Fruit fly (Drosophila melanogaster) whole organism, pupa: Measurements from ENCODE around the gene Nek2.

Experiments used
- CG10348 ChIP-seq: fragments of 200-800 bp; sonication (Bioruptor generic); IDR thresholded peaks from 2 replicates; pipeline ENCODE4 v1.3.6; 2022; ENCODE audit warnings: missing biosample characterization, missing genetic modification characterization
- CG12605 ChIP-seq: fragments of 200-800 bp; sonication (Bioruptor generic); IDR thresholded peaks from 2 replicates; pipeline ENCODE4 v1.3.6; 2022; ENCODE audit warnings: missing biosample characterization, missing genetic modification characterization
- CG13204 ChIP-seq: fragments of 200-800 bp; sonication (Bioruptor generic); optimal IDR thresholded peaks from 2 replicates; lab custom pipeline; 2018; ENCODE audit warnings: missing biosample characterization, mild to moderate bottlenecking, missing genetic modification characterization, moderate library complexity
- CG14655 ChIP-seq: fragments of 200-800 bp; sonication (Bioruptor generic); optimal IDR thresholded peaks from 3 replicates; lab custom pipeline; 2017; ENCODE audit warnings: mild to moderate bottlenecking, missing biosample characterization, missing genetic modification reagents, missing genetic modification characterization
- CG15710 ChIP-seq: fragments of 200-800 bp; sonication (Bioruptor generic); optimal IDR thresholded peaks from 2 replicates; lab custom pipeline; 2018; ENCODE audit warnings: missing biosample characterization, mild to moderate bottlenecking, missing genetic modification characterization, moderate library complexity
- CG17806 ChIP-seq: fragments of 200-800 bp; sonication (Bioruptor generic); optimal IDR thresholded peaks from 2 replicates; lab custom pipeline; 2018; ENCODE audit warnings: missing biosample characterization, mild to moderate bottlenecking, missing genetic modification characterization, moderate library complexity
- CG32121 ChIP-seq: fragments of 200-800 bp; sonication (Bioruptor generic); IDR thresholded peaks from 2 replicates; pipeline ENCODE4 v1.3.6; 2022; ENCODE audit warnings: missing biosample characterization, missing genetic modification characterization
- CG34367 ChIP-seq: fragments of 200-800 bp; sonication (Bioruptor generic); optimal IDR thresholded peaks from 2 replicates; lab custom pipeline; 2018; ENCODE audit warnings: missing biosample characterization, mild to moderate bottlenecking, missing genetic modification characterization
- CG4496 ChIP-seq: fragments of 200-800 bp; sonication (Bioruptor generic); IDR thresholded peaks from 3 replicates; pipeline ENCODE4 v1.3.6; 2022; ENCODE audit warnings: missing biosample characterization, missing genetic modification characterization
- CG8159 ChIP-seq: fragments of 200-800 bp; sonication (Bioruptor generic); optimal IDR thresholded peaks from 3 replicates; lab custom pipeline; 2018; ENCODE audit warnings: missing biosample characterization, mild to moderate bottlenecking, missing genetic modification characterization, moderate library complexity
- CG8301 ChIP-seq: fragments of 200-800 bp; sonication (Bioruptor generic); optimal IDR thresholded peaks from 2 replicates; lab custom pipeline; 2018; ENCODE audit warnings: missing biosample characterization, mild to moderate bottlenecking, missing genetic modification characterization
- CG9948 ChIP-seq: fragments of 200-800 bp; sonication (Bioruptor generic); optimal IDR thresholded peaks from 2 replicates; lab custom pipeline; 2018; ENCODE audit warnings: missing biosample characterization, mild to moderate bottlenecking, missing genetic modification characterization, moderate library complexity
- D1 ChIP-seq: fragments of 200-800 bp; sonication (Bioruptor generic); optimal IDR thresholded peaks from 2 replicates; lab custom pipeline; 2018; ENCODE audit warnings: missing biosample characterization, mild to moderate bottlenecking, missing genetic modification characterization, moderate library complexity
- EcR ChIP-seq: fragments of 200-800 bp; sonication (Bioruptor generic); optimal IDR thresholded peaks from 3 replicates; lab custom pipeline; 2019; ENCODE audit warnings: missing biosample characterization, missing genetic modification characterization, mild to moderate bottlenecking, moderate library complexity, missing genetic modification reagents
- Ets98B ChIP-seq: fragments of 200-800 bp; sonication (Bioruptor generic); IDR thresholded peaks from 2 replicates; pipeline ENCODE4 v1.3.6; 2022; ENCODE audit warnings: missing biosample characterization, missing genetic modification characterization
- Pif1A ChIP-seq: fragments of 200-800 bp; sonication (Bioruptor generic); optimal IDR thresholded peaks from 3 replicates; lab custom pipeline; 2016; ENCODE audit warnings: missing biosample characterization, missing genetic modification characterization
- Pif1B ChIP-seq: fragments of 200-800 bp; sonication (Bioruptor generic); optimal IDR thresholded peaks from 3 replicates; lab custom pipeline; 2016; ENCODE audit warnings: missing biosample characterization, missing genetic modification characterization
- fd96Ca ChIP-seq: fragments of 200-800 bp; sonication (Bioruptor generic); IDR thresholded peaks from 3 replicates; pipeline ENCODE4 v1.3.6; 2022; ENCODE audit warnings: missing biosample characterization, missing genetic modification characterization
- gl ChIP-seq: fragments of 200-800 bp; sonication (Bioruptor generic); optimal IDR thresholded peaks from 2 replicates; lab custom pipeline; 2018; ENCODE audit warnings: missing biosample characterization, mild to moderate bottlenecking, missing genetic modification characterization
- rn ChIP-seq: fragments of 200-800 bp; sonication (Bioruptor generic); IDR thresholded peaks from 2 replicates; pipeline ENCODE4 v1.3.6; 2022; ENCODE audit warnings: missing biosample characterization, missing genetic modification characterization

Nek2 gene

DNA sequence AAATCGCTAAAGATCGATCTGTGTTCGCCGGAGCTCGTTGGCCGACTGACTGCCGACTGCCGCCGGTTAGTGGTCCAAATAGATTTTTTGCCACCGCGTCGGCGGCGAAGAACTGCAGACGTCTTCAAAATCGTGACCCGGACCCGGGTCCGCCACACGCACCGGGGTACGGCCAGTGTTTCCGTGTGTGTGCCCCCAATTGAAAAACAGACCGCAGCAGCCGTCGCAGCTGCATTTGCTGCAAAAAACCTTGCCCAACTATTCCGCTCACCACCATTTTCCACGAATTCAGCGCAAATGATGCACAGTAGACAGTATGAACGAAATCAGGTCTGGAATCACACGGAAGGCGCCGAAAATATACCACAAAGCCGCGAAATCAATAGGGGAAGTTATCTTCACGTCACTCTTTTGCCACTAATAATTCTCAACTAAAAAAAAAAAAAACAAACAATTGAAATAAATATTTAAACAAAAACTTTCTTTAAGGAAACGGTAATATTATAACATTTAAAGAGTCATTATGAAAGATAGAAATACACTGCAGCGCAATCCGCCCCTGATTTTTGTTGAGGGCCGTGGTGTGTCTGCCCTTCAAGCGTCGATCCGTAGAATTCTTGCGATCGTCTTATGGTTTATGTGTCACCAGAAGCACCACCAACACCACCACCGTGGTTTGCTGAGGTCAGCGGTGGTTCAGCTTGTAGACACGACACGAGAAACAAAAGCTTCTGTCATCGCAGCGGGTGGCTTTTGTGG, 18.1 kb downstream of the Nek2 start, which contains the start of gene dec:
Gene dec (minus strand): TSS at position 51 of the 759 bp plus-strand sequence.
- TF ChIP-seq CG32121 (GFP tag; lab: Robert Waterston, UW) (no peak), CG9948 (tag; lab: Kevin White, UChicago) (no peak), Pif1A (GFP tag; lab: Kevin White, UChicago) (no peak), CG8159 (tag; lab: Kevin White, UChicago) (no peak), Pif1B (no peak), CG17806 (tag; lab: Kevin White, UChicago) (no peak), rn (GFP tag; lab: Robert Waterston, UW) (no peak), CG4496 (no peak), CG10348 (GFP tag; lab: Robert Waterston, UW) (no peak), gl (tag; lab: Kevin White, UChicago) (no peak), Ets98B (GFP tag; lab: Robert Waterston, UW) (no peak), EcR (no peak), D1 (tag; lab: Kevin White, UChicago) (no peak), CG12605 (no peak), CG34367 (no peak), fd96Ca (GFP tag; lab: Robert Waterston, UW) (no peak), CG8301 (tag; lab: Kevin White, UChicago) (no peak)

DNA sequence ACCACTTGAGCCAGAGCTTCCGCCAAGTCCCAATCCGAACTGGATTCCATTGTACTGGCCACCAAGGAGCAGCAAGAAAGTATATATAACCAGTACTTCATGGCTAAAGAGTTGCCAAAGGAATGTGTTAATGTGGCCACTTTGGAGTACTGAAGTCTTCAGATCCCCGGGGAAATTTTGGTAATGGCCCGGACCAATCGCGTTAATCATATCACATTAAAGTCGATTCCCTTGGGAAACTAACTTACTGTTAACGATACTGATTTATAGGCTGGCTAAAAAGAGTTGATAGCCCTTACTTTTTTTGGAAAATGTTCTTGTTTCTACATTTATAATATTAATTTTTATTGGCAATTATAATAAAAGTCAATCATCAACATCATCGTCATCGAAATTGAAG, 24.6 kb downstream of the Nek2 start, which contains the start of gene Ir7b:
Gene Ir7b (minus strand): TSS at position 101 of the 400 bp plus-strand sequence.
- TF ChIP-seq EcR = no peak
- TF ChIP-seq D1 (tag; lab: Kevin White, UChicago) = no peak
- TF ChIP-seq, all 21 proteins: peak for 0

DNA sequence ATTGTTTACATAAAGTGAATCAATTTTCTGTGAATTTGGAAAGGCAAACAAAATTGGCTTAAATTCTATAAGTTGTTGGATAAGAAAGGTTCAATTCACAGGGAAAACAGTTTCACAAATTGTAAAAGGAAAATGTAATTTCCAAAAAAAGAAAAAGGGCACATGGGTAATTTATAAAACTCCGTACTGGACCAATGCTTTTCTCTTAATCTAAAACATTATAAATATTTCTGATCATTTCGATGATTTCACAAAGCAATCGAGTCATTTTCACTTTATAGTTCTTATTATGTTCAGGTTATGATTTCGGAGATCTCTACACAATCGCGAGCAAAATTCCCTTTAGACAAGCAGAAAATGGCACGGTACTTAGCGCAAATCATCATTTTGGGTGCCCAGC, 33.6 kb downstream of the Nek2 start, which contains the start of gene CG1409:
Gene CG1409 (plus strand): TSS at position 301 of the 400 bp plus-strand sequence.
- TF ChIP-seq CG12605 = no peak
- no peak for TF ChIP-seq Pif1A (GFP tag; lab: Kevin White, UChicago)
- TF ChIP-seq CG8159 (tag; lab: Kevin White, UChicago) = no peak
- no peak for TF ChIP-seq Pif1B
- TF ChIP-seq CG15710 (tag; lab: Kevin White, UChicago) = no peak
- no peak for TF ChIP-seq CG4496
- TF ChIP-seq CG10348 (GFP tag; lab: Robert Waterston, UW) = no peak
- no peak for TF ChIP-seq CG9948 (tag; lab: Kevin White, UChicago)
- TF ChIP-seq Ets98B (GFP tag; lab: Robert Waterston, UW) = no peak
- TF ChIP-seq CG17806 (tag; lab: Kevin White, UChicago) = no peak
- TF ChIP-seq CG13204 (GFP tag; lab: Kevin White, UChicago) = no peak

DNA sequence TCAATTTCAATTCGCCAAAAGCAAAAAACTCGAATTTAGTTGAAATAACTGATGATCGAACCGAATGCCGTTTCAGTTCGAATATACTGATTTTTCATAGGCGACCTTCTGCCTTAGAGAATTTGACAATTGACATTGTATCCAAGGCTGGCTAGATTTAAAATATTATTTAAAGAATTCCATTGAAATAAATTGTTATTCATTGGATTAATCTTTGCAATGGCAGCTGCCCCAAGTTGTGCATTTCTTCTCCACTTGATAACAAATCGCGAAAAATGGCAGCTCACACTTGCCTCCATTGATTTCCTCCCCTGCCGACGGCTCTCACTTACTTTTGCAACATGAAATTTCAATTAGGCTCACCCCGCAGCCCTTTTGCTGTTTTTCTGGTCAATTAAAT, 37.3 kb downstream of the Nek2 start, which contains the start of gene CG10920:
Gene CG10920 (minus strand): TSS at position 101 of the 400 bp plus-strand sequence.
- TF ChIP-seq CG14655 (GFP tag; lab: Kevin White, UChicago) (no peak), EcR (no peak), CG17806 (tag; lab: Kevin White, UChicago) (no peak), CG12605 (no peak), Pif1A (GFP tag; lab: Kevin White, UChicago) (no peak)
